Worm (Caenorhabditis elegans) whole organism, midembryonic: ENCODE data around the gene srh-28.

Experiments used
- T22C8.4 ChIP-seq: fragments of 200-800 bp; sonication (Bioruptor generic); IDR thresholded peaks from 2 replicates; pipeline ENCODE4 v1.3.6; 2022; ENCODE audit warnings: missing genetic modification characterization, missing compliant biosample characterization
- cog-1 ChIP-seq: sonication (generic microtip); optimal IDR thresholded peaks from 2 replicates; lab custom pipeline; 2016; ENCODE audit warnings: missing genetic modification characterization, missing compliant biosample characterization
- flt-1 ChIP-seq: fragments of 200-800 bp; sonication (Bioruptor generic); IDR thresholded peaks from 2 replicates; pipeline ENCODE4 v1.3.6; 2022; ENCODE audit warnings: missing genetic modification characterization, missing compliant biosample characterization
- klf-2 ChIP-seq: fragments of 200-800 bp; sonication (Bioruptor generic); conservative IDR thresholded peaks from 2 replicates; pipeline ENCODE4 v1.3.6; 2022; ENCODE audit warnings: missing genetic modification reagents, missing genetic modification characterization, missing compliant biosample characterization
- med-1 ChIP-seq: sonication (generic microtip); optimal IDR thresholded peaks from 2 replicates; lab custom pipeline; 2017; ENCODE audit warnings: missing genetic modification characterization, mild to moderate bottlenecking, missing compliant biosample characterization, antibody characterized with exemption, missing genetic modification reagents; ENCODE audit not compliant: insufficient read depth
- ref-1 ChIP-seq: fragments of 200-800 bp; sonication (Bioruptor generic); conservative IDR thresholded peaks from 2 replicates; pipeline ENCODE4 v1.3.6; 2022; ENCODE audit warnings: missing genetic modification reagents, missing genetic modification characterization, missing compliant biosample characterization
- tab-1 ChIP-seq: fragments of 200-800 bp; sonication (Bioruptor generic); IDR thresholded peaks from 2 replicates; pipeline ENCODE4 v1.3.6; 2022; ENCODE audit warnings: missing genetic modification characterization, missing compliant biosample characterization
- ztf-23 ChIP-seq: fragments of 200-800 bp; sonication (Bioruptor generic); IDR thresholded peaks from 2 replicates; pipeline ENCODE4 v1.3.6; 2022; ENCODE audit warnings: missing genetic modification reagents, missing genetic modification characterization, missing compliant biosample characterization
- ztf-29 ChIP-seq: fragments of 200-800 bp; sonication (Bioruptor generic); IDR thresholded peaks from 2 replicates; pipeline ENCODE4 v1.3.6; 2022; ENCODE audit warnings: missing genetic modification reagents, missing genetic modification characterization, missing compliant biosample characterization

Gene srh-28

ce11 chrV:6801850-6802249 lies 26.2 kb upstream of the srh-28 start, which contains the start of gene dmsr-10:
Gene dmsr-10, minus strand, starts transcription at chrV:6801950.
- TF ChIP-seq klf-2 (no peak), med-1 (no peak), T22C8.4 (GFP tag; lab: Robert Waterston, UW) (no peak)

DNA sequence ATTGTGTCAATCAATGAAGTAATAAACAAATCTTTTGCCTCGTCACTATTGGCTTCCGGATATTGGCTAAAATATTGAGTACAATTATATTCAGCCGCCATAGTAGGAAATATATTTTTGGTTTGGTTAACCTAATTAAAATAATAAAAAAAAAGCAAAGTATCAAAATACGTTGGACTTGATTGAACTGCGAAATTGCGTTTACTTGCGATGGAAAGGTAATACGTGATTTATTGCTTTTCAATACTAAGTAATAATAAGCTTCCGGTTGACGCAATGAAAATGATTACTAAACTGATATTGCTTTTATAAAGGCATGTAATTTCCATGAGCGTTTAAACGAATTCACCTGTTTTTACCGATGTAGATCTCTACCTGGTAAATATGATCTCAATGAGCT lies 24.0 kb upstream of the srh-28 start, which contains the start of gene dmsr-9:
Gene dmsr-9, minus strand, starts transcription at position 101 of the 400 bp plus-strand sequence.
- no peak for TF ChIP-seq T22C8.4 (GFP tag; lab: Robert Waterston, UW)
- TF ChIP-seq tab-1 (GFP tag; lab: Robert Waterston, UW), result no peak
- no peak for TF ChIP-seq ztf-23
- TF ChIP-seq ref-1 (GFP tag; lab: Robert Waterston, UW), result no peak
- no peak for TF ChIP-seq cog-1
- no peak for TF ChIP-seq med-1
- no peak for TF ChIP-seq ztf-29
- TF ChIP-seq klf-2, result no peak
- no peak for TF ChIP-seq flt-1 (GFP tag; lab: Robert Waterston, UW)

DNA sequence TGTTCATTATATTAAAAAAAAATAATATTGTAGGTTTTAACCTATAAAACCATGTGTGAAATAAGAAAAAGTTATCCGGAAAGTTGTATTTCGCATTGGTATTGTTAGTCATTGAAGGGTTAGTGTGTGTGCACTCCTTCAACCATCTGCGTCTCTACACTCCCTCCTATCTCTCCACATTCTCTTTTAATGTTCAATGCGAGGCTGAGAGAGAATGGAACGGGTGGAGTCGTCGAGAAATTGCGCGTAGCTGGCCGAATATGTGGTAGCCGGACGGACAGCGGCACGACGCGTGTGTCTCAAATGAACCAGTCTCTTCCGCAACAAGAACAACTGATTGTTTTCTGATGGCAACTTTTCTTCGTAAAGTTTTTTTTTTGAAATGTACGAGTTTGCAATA lies 21.3 kb upstream of the srh-28 start:
- no peak for TF ChIP-seq med-1
- no peak for TF ChIP-seq tab-1 (GFP tag; lab: Robert Waterston, UW)
- TF ChIP-seq ztf-23, result no peak
- TF ChIP-seq flt-1 (GFP tag; lab: Robert Waterston, UW), result no peak
- TF ChIP-seq ztf-29, result no peak
- TF ChIP-seq klf-2, result no peak
- no peak for TF ChIP-seq T22C8.4 (GFP tag; lab: Robert Waterston, UW)
- TF ChIP-seq ref-1 (GFP tag; lab: Robert Waterston, UW), result no peak
- TF ChIP-seq cog-1, result peak; percentile 65

- TF ChIP-seq klf-2, result no peak
- no peak for TF ChIP-seq ref-1 (GFP tag; lab: Robert Waterston, UW)
- no peak for TF ChIP-seq ztf-29
- TF ChIP-seq tab-1 (GFP tag; lab: Robert Waterston, UW), result no peak
- TF ChIP-seq med-1, result no peak
- TF ChIP-seq cog-1, result no peak
- no peak for TF ChIP-seq flt-1 (GFP tag; lab: Robert Waterston, UW)
- TF ChIP-seq ztf-23, result no peak
- TF ChIP-seq T22C8.4 (GFP tag; lab: Robert Waterston, UW), result no peak
Measured at ce11 chrV:6796264-6796663, 20.7 kb upstream of the srh-28 start.

DNA sequence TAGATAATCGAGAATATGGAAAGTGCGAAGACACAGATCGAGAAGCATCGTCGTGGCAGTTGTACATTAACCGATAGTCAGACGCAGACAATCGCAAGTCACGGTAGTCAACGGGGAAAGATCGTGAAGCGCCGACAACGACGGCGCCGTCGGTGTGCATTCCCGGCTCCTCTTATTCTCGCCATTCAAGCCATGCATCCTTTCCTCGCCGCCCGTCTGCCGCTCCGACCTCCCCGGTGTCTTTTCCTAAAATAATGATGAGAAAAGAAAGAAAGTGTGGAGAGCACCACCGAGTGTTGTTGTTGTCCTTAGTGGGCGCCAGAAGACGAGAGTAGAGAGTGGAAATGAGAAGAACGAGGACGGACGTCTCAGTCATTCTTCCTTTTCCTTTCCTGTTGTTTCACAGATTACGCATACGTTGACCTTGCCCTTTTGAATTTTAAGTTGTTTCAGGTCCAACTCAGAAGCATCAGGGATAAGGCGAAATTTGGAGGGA lies 18.2 kb upstream of the srh-28 start, which contains the start of gene ZC404.1:
Gene ZC404.1, plus strand, starts transcription at position 446 of the 496 bp plus-strand sequence.
- TF ChIP-seq ztf-29, result no peak
- TF ChIP-seq klf-2, result no peak
- no peak for TF ChIP-seq med-1
- TF ChIP-seq cog-1, result no peak
- TF ChIP-seq flt-1 (GFP tag; lab: Robert Waterston, UW), result no peak
- no peak for TF ChIP-seq ztf-23
- no peak for TF ChIP-seq T22C8.4 (GFP tag; lab: Robert Waterston, UW)
- TF ChIP-seq tab-1 (GFP tag; lab: Robert Waterston, UW), result no peak
- no peak for TF ChIP-seq ref-1 (GFP tag; lab: Robert Waterston, UW)

- TF ChIP-seq flt-1 (GFP tag; lab: Robert Waterston, UW), result no peak
- no peak for TF ChIP-seq T22C8.4 (GFP tag; lab: Robert Waterston, UW)
- TF ChIP-seq cog-1, result no peak
- no peak for TF ChIP-seq med-1
Measured at ce11 chrV:6792973-6793372, 17.4 kb upstream of the srh-28 start.

ce11 chrV:6792565-6792964 lies 17.0 kb upstream of the srh-28 start, which contains the start of gene gck-2:
Gene gck-2, minus strand, starts transcription at chrV:6792665.
- TF ChIP-seq cog-1, result no peak
- no peak for TF ChIP-seq ztf-23
- no peak for TF ChIP-seq klf-2
- TF ChIP-seq ztf-29, result no peak
- TF ChIP-seq flt-1 (GFP tag; lab: Robert Waterston, UW), result no peak
- TF ChIP-seq ref-1 (GFP tag; lab: Robert Waterston, UW), result no peak
- TF ChIP-seq T22C8.4 (GFP tag; lab: Robert Waterston, UW), result no peak
- no peak for TF ChIP-seq med-1
- TF ChIP-seq tab-1 (GFP tag; lab: Robert Waterston, UW), result no peak

ce11 chrV:6787906-6788430 lies 12.4 kb upstream of the srh-28 start, which contains the start of gene ZC404.2:
Gene ZC404.2, plus strand, starts transcription at chrV:6787952.
- no peak for TF ChIP-seq ref-1 (GFP tag; lab: Robert Waterston, UW)
- no peak for TF ChIP-seq med-1
- TF ChIP-seq tab-1 (GFP tag; lab: Robert Waterston, UW), result no peak
- no peak for TF ChIP-seq ztf-23
- TF ChIP-seq ztf-29, result no peak
- TF ChIP-seq cog-1, result no peak
- no peak for TF ChIP-seq klf-2
- TF ChIP-seq T22C8.4 (GFP tag; lab: Robert Waterston, UW), result no peak

ce11 chrV:6784853-6785492 lies 9.4 kb upstream of the srh-28 start, which contains the start of the genes spn-4 and spe-39:
Gene spn-4, minus strand, starts transcription at chrV:6784903.
Gene spe-39, plus strand, starts transcription at chrV:6785451.
- TF ChIP-seq ztf-29 (peak; percentile 48; the same call in 1 of the 2 replicates), cog-1 (no peak), T22C8.4 (GFP tag; lab: Robert Waterston, UW) (no peak), ztf-23 (peak; percentile 51; the same call in 1 of the 2 replicates), ref-1 (GFP tag; lab: Robert Waterston, UW) (no peak), klf-2 (0 out of 2 replicates have a peak, but pooled peaks have one; percentile 50), tab-1 (GFP tag; lab: Robert Waterston, UW) (peak; percentile 66; the same call in 1 of the 2 replicates), med-1 (peak; percentile 72), flt-1 (GFP tag; lab: Robert Waterston, UW) (peak; percentile 62)

- TF ChIP-seq ztf-23 (no peak), tab-1 (GFP tag; lab: Robert Waterston, UW) (no peak), ref-1 (GFP tag; lab: Robert Waterston, UW) (no peak), ztf-29 (no peak), T22C8.4 (GFP tag; lab: Robert Waterston, UW) (no peak), med-1 (no peak)
Measured at ce11 chrV:6783044-6783625, 7.5 kb upstream of the srh-28 start.
